Fruit fly (Drosophila melanogaster) whole organism, embryonic: ENCODE results near the gene Nlg4.

Experiments used
- B-H2 ChIP-seq: fragments of 200-800 bp; sonication (Bioruptor generic); optimal IDR thresholded peaks from 2 replicates; lab custom pipeline; 2018; ENCODE audit warnings: missing biosample characterization, mild to moderate bottlenecking, missing genetic modification characterization
- CG10147 ChIP-seq: fragments of 200-800 bp; sonication (Bioruptor generic); optimal IDR thresholded peaks from 2 replicates; lab custom pipeline; 2019; ENCODE audit warnings: missing biosample characterization, mild to moderate bottlenecking, missing genetic modification characterization, moderate library complexity
- CG10267 ChIP-seq: fragments of 200-800 bp; sonication (Bioruptor generic); optimal IDR thresholded peaks from 2 replicates; lab custom pipeline; 2018; ENCODE audit warnings: missing biosample characterization, mild to moderate bottlenecking, missing genetic modification characterization, moderate library complexity
- CG10321 ChIP-seq: fragments of 200-800 bp; sonication (Bioruptor generic); IDR thresholded peaks from 2 replicates; pipeline ENCODE4 v1.3.6; 2022; ENCODE audit warnings: missing biosample characterization, missing genetic modification characterization
- CG10959 ChIP-seq: fragments of 200-800 bp; sonication (Bioruptor generic); IDR thresholded peaks from 2 replicates; pipeline ENCODE4 v1.3.6; 2022; ENCODE audit warnings: missing biosample characterization, missing genetic modification characterization
- CG11504 ChIP-seq: fragments of 200-800 bp; sonication (Bioruptor generic); optimal IDR thresholded peaks from 3 replicates; lab custom pipeline; 2019; ENCODE audit warnings: missing biosample characterization, mild to moderate bottlenecking, missing genetic modification characterization, moderate library complexity
- CG11695 ChIP-seq: fragments of 200-800 bp; sonication (Bioruptor generic); IDR thresholded peaks from 3 replicates; pipeline ENCODE4 v1.3.6; 2022; ENCODE audit warnings: missing biosample characterization, missing genetic modification characterization
- CG12659 ChIP-seq: fragments of 200-800 bp; sonication (Bioruptor generic); optimal IDR thresholded peaks from 3 replicates; lab custom pipeline; 2017; ENCODE audit warnings: mild to moderate bottlenecking, missing biosample characterization, missing genetic modification reagents, missing genetic modification characterization
- CG1647 ChIP-seq: fragments of 200-800 bp; sonication (Bioruptor generic); optimal IDR thresholded peaks from 3 replicates; lab custom pipeline; 2016; ENCODE audit warnings: missing biosample characterization, missing genetic modification characterization
- CG2678 ChIP-seq: fragments of 200-800 bp; sonication (Bioruptor generic); optimal IDR thresholded peaks from 3 replicates; lab custom pipeline; 2019; ENCODE audit warnings: missing biosample characterization, mild to moderate bottlenecking, missing genetic modification characterization, moderate library complexity
- CG4360 ChIP-seq: fragments of 200-800 bp; sonication (Bioruptor generic); IDR thresholded peaks from 2 replicates; pipeline ENCODE4 v1.3.6; 2022; ENCODE audit warnings: missing biosample characterization, missing genetic modification characterization
- CG4424 ChIP-seq: fragments of 200-800 bp; sonication (Bioruptor generic); optimal IDR thresholded peaks from 3 replicates; lab custom pipeline; 2016; ENCODE audit warnings: missing biosample characterization, missing genetic modification characterization
- CG4617 ChIP-seq: fragments of 200-800 bp; sonication (Bioruptor generic); optimal IDR thresholded peaks from 3 replicates; lab custom pipeline; 2016; ENCODE audit warnings: missing biosample characterization, missing genetic modification characterization, borderline replicate concordance
- CG5953 ChIP-seq: fragments of 200-800 bp; sonication (Bioruptor generic); IDR thresholded peaks from 2 replicates; pipeline ENCODE4 v1.3.6; 2022; ENCODE audit warnings: missing biosample characterization, missing genetic modification characterization
- CG9932 ChIP-seq: fragments of 200-800 bp; sonication (Bioruptor generic); IDR thresholded peaks from 2 replicates; pipeline ENCODE4 v1.3.6; 2022; ENCODE audit warnings: missing biosample characterization, missing genetic modification characterization
- CoRest ChIP-seq: fragments of 200-800 bp; sonication (Bioruptor generic); optimal IDR thresholded peaks from 3 replicates; lab custom pipeline; 2018; ENCODE audit warnings: missing biosample characterization, mild to moderate bottlenecking, missing genetic modification characterization, moderate library complexity
- Dfd ChIP-seq, 2 experiments: fragments of >200 bp; optimal IDR thresholded peaks; 2 replicates each; lab custom pipeline; 2017; ENCODE audit warnings: missing biosample characterization in 2 of 2, missing genetic modification characterization in 2 of 2
- Dip2 ChIP-seq: fragments of 200-800 bp; sonication (Bioruptor generic); IDR thresholded peaks from 2 replicates; pipeline ENCODE4 v1.3.6; 2022; ENCODE audit warnings: missing biosample characterization, missing genetic modification characterization
- Hmx ChIP-seq: fragments of 200-800 bp; sonication (Bioruptor generic); optimal IDR thresholded peaks from 2 replicates; lab custom pipeline; 2016; ENCODE audit warnings: missing biosample characterization, missing genetic modification characterization
- Hr78 ChIP-seq, 2 experiments: fragments of 200-800 bp in 1 of 2; fragments of >200 bp in 1 of 2; sonication (Bioruptor generic) in 1 of 2; optimal IDR thresholded peaks; 2 replicates each; lab custom pipeline; 2017 to 2019; ENCODE audit warnings: missing biosample characterization in 2 of 2, missing genetic modification characterization in 2 of 2, mild to moderate bottlenecking in 1 of 2, moderate library complexity in 1 of 2
- Hsf ChIP-seq: fragments of 200-800 bp; sonication (Bioruptor generic); optimal IDR thresholded peaks from 3 replicates; lab custom pipeline; 2016; ENCODE audit warnings: missing biosample characterization, missing genetic modification characterization
- MTF-1 ChIP-seq: fragments of 200-800 bp; sonication (Bioruptor generic); optimal IDR thresholded peaks from 2 replicates; lab custom pipeline; 2018; ENCODE audit warnings: missing biosample characterization, mild to moderate bottlenecking, missing genetic modification characterization, borderline replicate concordance
- Opbp ChIP-seq: fragments of 200-800 bp; sonication (Bioruptor generic); IDR thresholded peaks from 3 replicates; pipeline ENCODE4 v1.3.6; 2022; ENCODE audit warnings: missing biosample characterization, missing genetic modification characterization; ENCODE audit not compliant: partially characterized antibody
- Optix ChIP-seq: fragments of 200-800 bp; sonication (Bioruptor generic); IDR thresholded peaks from 3 replicates; pipeline ENCODE4 v1.3.6; 2022; ENCODE audit warnings: missing biosample characterization, missing genetic modification characterization
- Sin3A ChIP-seq: fragments of >200 bp; optimal IDR thresholded peaks from 2 replicates; lab custom pipeline; 2018
- ap ChIP-seq: fragments of 200-800 bp; sonication (Bioruptor generic); IDR thresholded peaks from 2 replicates; pipeline ENCODE4 v1.3.6; 2022; ENCODE audit warnings: missing biosample characterization, missing genetic modification characterization
- ara ChIP-seq: fragments of 200-800 bp; sonication (Bioruptor generic); IDR thresholded peaks from 2 replicates; pipeline ENCODE4 v1.3.6; 2022; ENCODE audit warnings: missing biosample characterization, missing genetic modification characterization
- ato ChIP-seq: fragments of 200-800 bp; sonication (Bioruptor generic); IDR thresholded peaks from 2 replicates; pipeline ENCODE4 v1.3.6; 2022; ENCODE audit warnings: missing biosample characterization, missing genetic modification characterization; ENCODE audit not compliant: partially characterized antibody
- br ChIP-seq: fragments of >200 bp; optimal IDR thresholded peaks from 2 replicates; lab custom pipeline; 2017
- cg ChIP-seq: fragments of 200-800 bp; sonication (Bioruptor generic); optimal IDR thresholded peaks from 3 replicates; lab custom pipeline; 2019; ENCODE audit warnings: missing biosample characterization, mild to moderate bottlenecking, missing genetic modification characterization, moderate library complexity
- chn ChIP-seq: fragments of 200-800 bp; sonication (Bioruptor generic); optimal IDR thresholded peaks from 2 replicates; lab custom pipeline; 2016; ENCODE audit warnings: missing biosample characterization, missing genetic modification characterization
- ems ChIP-seq: fragments of 200-800 bp; sonication (Bioruptor generic); optimal IDR thresholded peaks from 3 replicates; lab custom pipeline; 2016; ENCODE audit warnings: missing biosample characterization, missing genetic modification characterization
- esg ChIP-seq: fragments of 200-800 bp; sonication (Bioruptor generic); conservative IDR thresholded peaks from 2 replicates; pipeline ENCODE4 v1.3.6; 2022; ENCODE audit warnings: missing biosample characterization, missing genetic modification characterization
- ham ChIP-seq: fragments of 200-800 bp; sonication (Bioruptor generic); IDR thresholded peaks from 2 replicates; pipeline ENCODE4 v1.3.6; 2022; ENCODE audit warnings: missing biosample characterization, missing genetic modification characterization
- hbn ChIP-seq: fragments of 200-800 bp; sonication (Bioruptor generic); IDR thresholded peaks from 2 replicates; pipeline ENCODE4 v1.3.6; 2022; ENCODE audit warnings: missing biosample characterization, missing genetic modification characterization; ENCODE audit not compliant: partially characterized antibody
- hkb ChIP-seq, 2 experiments: fragments of 200-800 bp in 1 of 2; fragments of >200 bp in 1 of 2; sonication (Bioruptor generic) in 1 of 2; IDR thresholded peaks in 1 of 2; optimal IDR thresholded peaks in 1 of 2; 2 replicates each; pipeline versions ENCODE4 v1.3.6 to Lab custom; 2017 to 2022; ENCODE audit warnings: missing biosample characterization in 1 of 2, missing genetic modification characterization in 1 of 2
- kni ChIP-seq: fragments of 200-800 bp; sonication (Bioruptor generic); optimal IDR thresholded peaks from 3 replicates; lab custom pipeline; 2017; ENCODE audit warnings: mild to moderate bottlenecking, missing biosample characterization, missing genetic modification reagents, missing genetic modification characterization
- knrl ChIP-seq: fragments of 200-800 bp; sonication (Bioruptor generic); IDR thresholded peaks from 3 replicates; pipeline ENCODE4 v1.3.6; 2022; ENCODE audit warnings: missing biosample characterization, missing genetic modification characterization; ENCODE audit not compliant: partially characterized antibody
- lilli ChIP-seq: fragments of 200-800 bp; sonication (Bioruptor generic); optimal IDR thresholded peaks from 3 replicates; lab custom pipeline; 2016; ENCODE audit warnings: missing biosample characterization, missing genetic modification characterization
- lmd ChIP-seq: fragments of 200-800 bp; sonication (Bioruptor generic); IDR thresholded peaks from 2 replicates; pipeline ENCODE4 v1.3.6; 2022; ENCODE audit warnings: missing biosample characterization, missing genetic modification characterization
- mirr ChIP-seq: fragments of 200-800 bp; sonication (Bioruptor generic); optimal IDR thresholded peaks from 3 replicates; lab custom pipeline; 2018; ENCODE audit warnings: missing biosample characterization, mild to moderate bottlenecking, missing genetic modification characterization
- pan ChIP-seq, 4 experiments: fragments of >200 bp in 3 of 4; fragments of 200-800 bp in 1 of 4; sonication (Bioruptor generic) in 1 of 4; optimal IDR thresholded peaks in 3 of 4; IDR thresholded peaks in 1 of 4; 2 replicates each; pipeline versions ENCODE4 v1.3.6 to Lab custom; 2017 to 2022; ENCODE audit warnings: missing biosample characterization in 2 of 4, missing genetic modification characterization in 2 of 4, mixed read lengths in 1 of 4
- seq ChIP-seq: fragments of 200-800 bp; sonication (Bioruptor generic); IDR thresholded peaks from 2 replicates; pipeline ENCODE4 v1.3.6; 2022; ENCODE audit warnings: missing biosample characterization, missing genetic modification characterization
- slbo ChIP-seq: fragments of 200-800 bp; sonication (Bioruptor generic); IDR thresholded peaks from 2 replicates; pipeline ENCODE4 v1.3.6; 2022; ENCODE audit warnings: missing biosample characterization, missing genetic modification characterization
- tgo ChIP-seq: fragments of 200-800 bp; sonication (Bioruptor generic); IDR thresholded peaks from 3 replicates; pipeline ENCODE4 v1.3.6; 2022; ENCODE audit warnings: missing biosample characterization, missing genetic modification characterization
- tna ChIP-seq: fragments of 200-800 bp; sonication (Bioruptor generic); IDR thresholded peaks from 2 replicates; pipeline ENCODE4 v1.3.6; 2022; ENCODE audit warnings: missing biosample characterization, missing genetic modification characterization; ENCODE audit not compliant: partially characterized antibody
- usp ChIP-seq: fragments of >200 bp; optimal IDR thresholded peaks from 2 replicates; lab custom pipeline; 2017; ENCODE audit warnings: missing biosample characterization, missing genetic modification characterization
- zf30C ChIP-seq: fragments of 200-800 bp; sonication (Bioruptor generic); optimal IDR thresholded peaks from 3 replicates; lab custom pipeline; 2018; ENCODE audit warnings: missing biosample characterization, mild to moderate bottlenecking, missing genetic modification characterization

Nlg4 gene

DNA sequence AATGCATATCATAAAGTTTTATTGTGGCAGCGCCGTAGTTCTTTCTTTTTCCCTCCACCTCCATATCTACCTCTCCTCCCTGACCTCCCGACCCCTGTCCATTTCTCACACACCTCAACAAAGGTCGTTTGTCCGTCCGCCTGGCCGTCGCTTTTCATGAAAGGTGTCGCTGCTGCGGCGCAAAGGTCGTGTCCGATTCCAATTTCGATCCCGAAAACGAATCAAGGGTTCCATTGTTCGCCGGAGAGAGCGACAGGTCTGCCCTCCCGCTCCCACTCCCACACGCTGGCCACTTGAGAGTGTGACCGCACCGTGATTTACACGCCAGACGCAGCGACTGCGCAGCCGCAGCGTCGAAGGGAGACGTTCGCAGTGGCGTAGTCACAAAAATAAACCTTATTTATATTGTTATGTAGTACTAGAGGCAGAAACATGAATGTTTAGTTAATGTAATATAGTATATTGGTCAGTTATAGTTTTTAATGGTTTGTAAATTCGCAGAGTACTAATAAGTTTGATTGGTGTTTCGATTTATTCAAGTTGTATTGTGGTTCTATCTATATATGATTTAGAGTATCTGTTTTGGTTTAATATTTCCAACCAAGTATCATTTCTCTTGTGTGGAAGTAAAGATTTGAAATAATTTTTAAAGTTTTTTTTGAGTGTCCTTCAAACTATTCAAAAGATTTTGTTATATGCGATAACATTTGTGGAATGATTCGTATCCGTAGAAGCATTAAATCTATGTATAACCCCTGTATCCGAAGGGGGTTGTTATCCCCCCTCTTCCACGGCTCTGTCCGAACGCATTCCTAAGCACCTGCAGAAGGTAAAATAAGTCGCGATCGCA is 87.6 kb downstream of the Nlg4 start (continued):
- TF ChIP-seq CG4424 (GFP tag; lab: Kevin White, UChicago) (peak; percentile 82), Sin3A (lab: Kevin White, UChicago) (no peak), B-H2 (GFP tag; lab: Kevin White, UChicago) (no peak), ems (GFP tag; lab: Kevin White, UChicago) (peak; percentile 36), seq (GFP tag; lab: Robert Waterston, UW) (no peak), tna (no peak), ara (GFP tag; lab: Robert Waterston, UW) (peak; percentile 58; the same call in 1 of the 2 replicates), CG2678 (tag; lab: Kevin White, UChicago) (no peak), Optix (GFP tag; lab: Robert Waterston, UW) (no peak), CG5953 (GFP tag; lab: Robert Waterston, UW) (0 out of 2 replicates have a peak, but pooled peaks have one; percentile 32), CG10267 (tag; lab: Kevin White, UChicago) (peak; percentile 73), CG9932 (GFP tag; lab: Robert Waterston, UW) (no peak), CG10959 (peak; percentile 38; the same call in 1 of the 2 replicates), ham (GFP tag; lab: Robert Waterston, UW) (no peak), cg (GFP tag; lab: Kevin White, UChicago) (no peak), hbn (GFP tag; lab: Robert Waterston, UW) (no peak), Hmx (GFP tag; lab: Kevin White, UChicago) (no peak), CG4360 (GFP tag; lab: Robert Waterston, UW) (peak; percentile 32; the same call in 1 of the 2 replicates), pan (optimal IDR thresholded peaks at IDR 0.05; lab: Kevin White, UChicago) (no peak), pan (GFP tag; optimal IDR thresholded peaks at IDR 0.05 in 1 of 2, IDR thresholded peaks at IDR 0.05 in 1 of 2) (no peak), kni (peak; percentile 90), slbo (GFP tag; lab: Robert Waterston, UW) (no peak), CG10321 (GFP tag; lab: Robert Waterston, UW) (no peak), usp (GFP tag; lab: Kevin White, UChicago) (no peak), Opbp (GFP tag; lab: Robert Waterston, UW) (no peak), chn (GFP tag; lab: Kevin White, UChicago) (peak; percentile 70), mirr (no peak), CG10147 (no peak), CG11695 (GFP tag; lab: Robert Waterston, UW) (no peak), ato (GFP tag; lab: Robert Waterston, UW) (no peak), tgo (GFP tag; lab: Robert Waterston, UW) (peak; percentile 26; the same call in 1 of the 3 replicates), CG4617 (GFP tag; lab: Kevin White, UChicago) (no peak), esg (GFP tag; lab: Robert Waterston, UW) (peak; percentile 44; the same call in 1 of the 2 replicates), Dfd (GFP tag; optimal IDR thresholded peaks at IDR 0.05; lab: Kevin White, UChicago) (no peak), CG11504 (tag; lab: Kevin White, UChicago) (peak; percentile 71), CG12659 (GFP tag; lab: Kevin White, UChicago) (no peak), hkb (optimal IDR thresholded peaks at IDR 0.05; lab: Kevin White, UChicago) (no peak), hkb (GFP tag; IDR thresholded peaks at IDR 0.05; lab: Robert Waterston, UW) (no peak), CoRest (tag; lab: Kevin White, UChicago) (peak; percentile 78), ap (GFP tag; lab: Robert Waterston, UW) (no peak), Dip2 (GFP tag; lab: Robert Waterston, UW) (no peak), br (no peak), MTF-1 (GFP tag; lab: Kevin White, UChicago) (no peak), Hr78 (GFP tag; optimal IDR thresholded peaks at IDR 0.05; lab: Kevin White, UChicago) (peak in 1 of 2 experiments; percentile 98), CG1647 (GFP tag; lab: Kevin White, UChicago) (no peak), Hsf (GFP tag; lab: Kevin White, UChicago) (peak; percentile 70), lmd (peak; percentile 33; the same call in 1 of the 2 replicates), lilli (peak; percentile 50), zf30C (GFP tag; lab: Kevin White, UChicago) (no peak), knrl (GFP tag; lab: Robert Waterston, UW) (no peak)
